Worm (Caenorhabditis elegans): ENCODE measurements around the gene pitr-3.

Gene pitr-3

ce11 chrV:9109281-9109680, 31.9 kb downstream of the pitr-3 start, which contains the start of gene pqn-31:
TSS of gene pqn-31 (plus strand) at chrV:9109581.
- no peak for TF ChIP-seq egl-27 (tag; optimal IDR thresholded peaks at IDR 0.05)
- TF ChIP-seq skn-1 (tag; optimal IDR thresholded peaks at IDR 0.05): no peak
- TF ChIP-seq unc-30 (tag; optimal IDR thresholded peaks at IDR 0.05): no peak
- no peak for TF ChIP-seq ets-5 (GFP tag; IDR thresholded peaks at IDR 0.05)
- no peak for TF ChIP-seq C04F5.9 (tag; optimal IDR thresholded peaks at IDR 0.05)
- TF ChIP-seq mab-9 (GFP tag; IDR thresholded peaks at IDR 0.05): no peak
- TF ChIP-seq nhr-77 (tag; optimal IDR thresholded peaks at IDR 0.05): no peak
- no peak for TF ChIP-seq fkh-4 (tag; optimal IDR thresholded peaks at IDR 0.05; ENCODE audit: borderline replicate concordance)
- TF ChIP-seq alr-1 (tag; optimal IDR thresholded peaks at IDR 0.05; ENCODE audit: borderline replicate concordance): no peak
- TF ChIP-seq nhr-19 (GFP tag; conservative IDR thresholded peaks at IDR 0.05): no peak
- no peak for TF ChIP-seq nhr-76 (tag; optimal IDR thresholded peaks at IDR 0.05)
- TF ChIP-seq nhr-11 (tag; optimal IDR thresholded peaks at IDR 0.05): no peak
- TF ChIP-seq nhr-84 (tag; optimal IDR thresholded peaks at IDR 0.05): no peak
- TF ChIP-seq sup-37 (GFP tag; optimal IDR thresholded peaks at IDR 0.05): no peak

- TF ChIP-seq tlp-1 (tag; optimal IDR thresholded peaks at IDR 0.05) (no peak), isw-1 (GFP tag; IDR thresholded peaks at IDR 0.05) (no peak), ces-1 (GFP tag; optimal IDR thresholded peaks at IDR 0.05) (no peak), lin-39 (tag; optimal IDR thresholded peaks at IDR 0.05) (no peak), skn-1 (tag; optimal IDR thresholded peaks at IDR 0.05) (no peak), nhr-76 (tag; optimal IDR thresholded peaks at IDR 0.05) (no peak), ceh-88 (GFP tag; IDR thresholded peaks at IDR 0.05) (no peak), nhr-84 (tag; optimal IDR thresholded peaks at IDR 0.05) (no peak), elt-2 (tag; optimal IDR thresholded peaks at IDR 0.05) (no peak), mef-2 (tag; optimal IDR thresholded peaks at IDR 0.05) (no peak), nhr-28 (tag; optimal IDR thresholded peaks at IDR 0.05) (no peak), aly-2 (tag; optimal IDR thresholded peaks at IDR 0.05) (no peak), hlh-4 (tag; optimal IDR thresholded peaks at IDR 0.05) (no peak), zip-4 (GFP tag; optimal IDR thresholded peaks at IDR 0.05) (no peak), sptf-1 (tag; optimal IDR thresholded peaks at IDR 0.05) (no peak)
These were observed 33.0 kb downstream of the pitr-3 start, which contains the start of gene F21C10.18 for ce11 chrV:9108219-9108618. TSS of gene F21C10.18 (plus strand) at chrV:9108519.

DNA sequence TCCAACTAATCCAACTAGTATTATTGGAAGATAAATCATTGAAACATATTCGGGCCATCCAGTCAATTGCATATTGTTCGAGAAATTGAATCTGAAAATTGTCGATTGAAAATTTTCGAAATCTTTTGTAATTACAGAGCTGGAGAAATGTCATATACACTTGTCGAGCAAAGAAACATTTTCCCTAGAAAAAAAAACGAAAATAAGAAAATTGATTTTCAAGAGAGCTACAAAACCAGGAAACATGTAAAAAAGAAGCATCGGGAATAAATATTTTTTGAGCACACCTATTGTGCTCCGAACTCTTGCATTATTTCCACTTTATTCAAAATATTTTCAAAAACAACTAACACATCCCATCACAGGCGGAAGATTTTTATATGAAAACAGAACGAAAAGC, 40.1 kb downstream of the pitr-3 start, which contains the start of gene frpr-6:
Gene frpr-6 (minus strand): TSS at position 101 of the 400 bp plus-strand sequence.
- TF ChIP-seq sox-4 (tag; optimal IDR thresholded peaks at IDR 0.05) (no peak), F16B12.6 (tag; optimal IDR thresholded peaks at IDR 0.05) (no peak), nhr-47 (tag; optimal IDR thresholded peaks at IDR 0.05) (no peak), unc-30 (tag; optimal IDR thresholded peaks at IDR 0.05) (no peak), nhr-90 (tag; optimal IDR thresholded peaks at IDR 0.05; ENCODE audit: poor library complexity) (no peak), lir-3 (tag; optimal IDR thresholded peaks at IDR 0.05; ENCODE audit: poor library complexity) (no peak), snpc-4 (tag; optimal IDR thresholded peaks at IDR 0.05) (no peak), lin-13 (GFP tag; optimal IDR thresholded peaks at IDR 0.05) (no peak), rnt-1 (tag; optimal IDR thresholded peaks at IDR 0.05) (no peak)

DNA sequence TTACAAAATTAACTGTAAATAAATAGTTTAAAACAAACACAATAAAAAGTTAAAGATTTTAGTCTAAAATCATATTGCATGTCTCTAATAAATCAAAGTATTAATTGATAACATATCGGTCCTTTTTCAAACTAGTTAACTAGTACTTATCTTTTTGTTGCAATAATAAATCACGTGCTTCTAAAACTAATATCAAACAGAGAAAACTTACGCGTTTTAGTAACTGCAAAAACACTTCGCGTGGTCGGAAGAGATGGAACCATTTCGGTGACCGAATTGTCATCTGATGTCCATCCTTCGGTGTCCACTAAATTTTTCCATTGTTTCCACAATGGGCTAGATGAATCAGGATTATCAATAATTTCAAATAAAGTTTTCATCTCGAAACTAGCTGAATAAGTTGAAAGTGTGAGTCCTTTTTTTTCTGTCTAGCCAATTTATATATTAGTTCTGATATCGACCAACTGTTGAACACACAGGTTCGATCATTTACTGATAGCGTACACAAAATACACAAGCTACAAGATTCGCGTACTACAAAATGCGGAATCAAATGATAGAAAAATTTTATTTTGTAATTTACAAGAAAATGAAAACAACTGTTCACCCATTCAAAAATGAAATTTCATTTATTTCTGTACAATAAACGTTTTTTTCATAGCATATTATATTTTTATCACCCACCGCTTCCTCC, 42.8 kb downstream of the pitr-3 start, which contains the start of gene F21C10.9:
Gene F21C10.9 (minus strand): TSS at position 417 of the 694 bp plus-strand sequence.
- TF ChIP-seq nhr-19 (GFP tag; conservative IDR thresholded peaks at IDR 0.05) (peak; percentile 58), nhr-28 (tag; optimal IDR thresholded peaks at IDR 0.05) (no peak), nhr-85 (tag) (peak; percentile 80), blmp-1 (tag; optimal IDR thresholded peaks at IDR 0.05) (peak; percentile 4), nhr-90 (tag; optimal IDR thresholded peaks at IDR 0.05; ENCODE audit: poor library complexity) (peak; percentile 23), mdl-1 (tag; optimal IDR thresholded peaks at IDR 0.05) (peak in 1 of 2 experiments; percentile 16), elt-2 (tag; optimal IDR thresholded peaks at IDR 0.05) (peak; percentile 5), grh-1 (GFP tag; IDR thresholded peaks at IDR 0.05) (peak; percentile 31; the same call in 1 of the 2 replicates), ces-1 (GFP tag; optimal IDR thresholded peaks at IDR 0.05) (no peak), elt-3 (tag; optimal IDR thresholded peaks at IDR 0.05) (peak in 1 of 6 experiments; percentile 8), pag-3 (tag; optimal IDR thresholded peaks at IDR 0.05; ENCODE audit: borderline replicate concordance, insufficient read depth) (no peak), unc-130 (tag; optimal IDR thresholded peaks at IDR 0.05) (no peak), nhr-20 (tag; optimal IDR thresholded peaks at IDR 0.05) (peak; percentile 57), snu-23 (GFP tag; optimal IDR thresholded peaks at IDR 0.05) (peak; percentile 7), lin-35 (GFP tag; optimal IDR thresholded peaks at IDR 0.05) (peak in 1 of 2 experiments; percentile 50), nhr-71 (tag; optimal IDR thresholded peaks at IDR 0.05) (peak; percentile 50), efl-1 (optimal IDR thresholded peaks at IDR 0.05) (no peak), efl-1 (GFP tag; optimal IDR thresholded peaks at IDR 0.05 in 1 of 2) (peak in 1 of 2 experiments; percentile 53)
